Fruit fly (Drosophila melanogaster) whole organism, embryonic: ENCODE measurements around the gene lectin-29Ca.

ENCODE experiments used
- Asciz ChIP-seq: fragments of 200-800 bp; sonication (Bioruptor generic); optimal IDR thresholded peaks from 2 replicates; lab custom pipeline; 2017; ENCODE audit warnings: missing biosample characterization, mild to moderate bottlenecking, missing genetic modification characterization, missing genetic modification reagents
- Atf-2 ChIP-seq: fragments of 200-800 bp; sonication (Bioruptor generic); optimal IDR thresholded peaks from 2 replicates; lab custom pipeline; 2016; ENCODE audit warnings: missing biosample characterization, missing genetic modification characterization
- Bdp1 ChIP-seq: fragments of 200-800 bp; sonication (Bioruptor generic); optimal IDR thresholded peaks from 3 replicates; lab custom pipeline; 2016; ENCODE audit warnings: missing biosample characterization, missing genetic modification characterization
- CG10654 ChIP-seq: fragments of 200-800 bp; sonication (Bioruptor generic); optimal IDR thresholded peaks from 2 replicates; lab custom pipeline; 2016; ENCODE audit warnings: missing biosample characterization, missing genetic modification characterization
- CG10959 ChIP-seq: fragments of 200-800 bp; sonication (Bioruptor generic); IDR thresholded peaks from 2 replicates; pipeline ENCODE4 v1.3.6; 2022; ENCODE audit warnings: missing biosample characterization, missing genetic modification characterization
- CG11504 ChIP-seq: fragments of 200-800 bp; sonication (Bioruptor generic); optimal IDR thresholded peaks from 3 replicates; lab custom pipeline; 2019; ENCODE audit warnings: missing biosample characterization, mild to moderate bottlenecking, missing genetic modification characterization, moderate library complexity
- CG12299 ChIP-seq: fragments of 200-800 bp; sonication (Bioruptor generic); optimal IDR thresholded peaks from 2 replicates; lab custom pipeline; 2018; ENCODE audit warnings: missing biosample characterization, mild to moderate bottlenecking, missing genetic modification characterization
- CG12391 ChIP-seq: fragments of 200-800 bp; sonication (Bioruptor generic); optimal IDR thresholded peaks from 3 replicates; lab custom pipeline; 2018; ENCODE audit warnings: missing biosample characterization, mild to moderate bottlenecking, missing genetic modification characterization, moderate library complexity
- CG12769 ChIP-seq: fragments of 200-800 bp; sonication (Bioruptor generic); optimal IDR thresholded peaks from 2 replicates; lab custom pipeline; 2019; ENCODE audit warnings: missing biosample characterization, mild to moderate bottlenecking, missing genetic modification characterization, moderate library complexity
- CG14710 ChIP-seq: fragments of 200-800 bp; sonication (Bioruptor generic); optimal IDR thresholded peaks from 3 replicates; lab custom pipeline; 2019; ENCODE audit warnings: missing biosample characterization, mild to moderate bottlenecking, missing genetic modification characterization, moderate library complexity
- CG15479 ChIP-seq: fragments of 200-800 bp; sonication (Bioruptor generic); optimal IDR thresholded peaks from 3 replicates; lab custom pipeline; 2019; ENCODE audit warnings: missing biosample characterization, mild to moderate bottlenecking, missing genetic modification characterization, moderate library complexity
- CG17328 ChIP-seq: fragments of 200-800 bp; sonication (Bioruptor generic); IDR thresholded peaks from 2 replicates; pipeline ENCODE4 v1.3.6; 2022; ENCODE audit warnings: missing biosample characterization, missing genetic modification characterization
- CG17361 ChIP-seq: fragments of 200-800 bp; sonication (Bioruptor generic); IDR thresholded peaks from 3 replicates; pipeline ENCODE4 v1.3.6; 2022; ENCODE audit warnings: missing biosample characterization, missing genetic modification characterization
- CG2712 ChIP-seq: fragments of 200-800 bp; optimal IDR thresholded peaks from 3 replicates; lab custom pipeline; 2019; ENCODE audit warnings: missing biosample characterization, mild to moderate bottlenecking, missing genetic modification characterization, moderate library complexity
- CG2889 ChIP-seq: fragments of 200-800 bp; sonication (Bioruptor generic); IDR thresholded peaks from 3 replicates; pipeline ENCODE4 v1.3.6; 2022; ENCODE audit warnings: missing biosample characterization, missing genetic modification characterization
- CG30020 ChIP-seq: fragments of 200-800 bp; optimal IDR thresholded peaks from 2 replicates; lab custom pipeline; 2019; ENCODE audit warnings: missing biosample characterization, mild to moderate bottlenecking, missing genetic modification characterization, moderate library complexity
- CG3163 ChIP-seq: fragments of 200-800 bp; sonication (Bioruptor generic); optimal IDR thresholded peaks from 3 replicates; lab custom pipeline; 2016; ENCODE audit warnings: missing biosample characterization, missing genetic modification characterization
- CG33213 ChIP-seq: fragments of 200-800 bp; sonication (Bioruptor generic); optimal IDR thresholded peaks from 3 replicates; lab custom pipeline; 2016; ENCODE audit warnings: missing biosample characterization, missing genetic modification characterization
- CG43689 ChIP-seq: fragments of 200-800 bp; sonication (Bioruptor generic); IDR thresholded peaks from 2 replicates; pipeline ENCODE4 v1.3.6; 2022; ENCODE audit warnings: missing biosample characterization, missing genetic modification characterization
- CG7786 ChIP-seq: fragments of 200-800 bp; sonication (Bioruptor generic); optimal IDR thresholded peaks from 2 replicates; lab custom pipeline; 2016; ENCODE audit warnings: missing biosample characterization, missing genetic modification characterization
- Dp ChIP-seq: fragments of 200-800 bp; sonication (Bioruptor generic); optimal IDR thresholded peaks from 2 replicates; lab custom pipeline; 2018; ENCODE audit warnings: missing biosample characterization, mild to moderate bottlenecking, missing genetic modification characterization, moderate library complexity
- Ets65A ChIP-seq: fragments of 200-800 bp; sonication (Bioruptor generic); peaks from one replicate; lab custom pipeline; 2016; ENCODE audit warnings: missing biosample characterization, missing genetic modification characterization
- Hmx ChIP-seq: fragments of 200-800 bp; sonication (Bioruptor generic); optimal IDR thresholded peaks from 2 replicates; lab custom pipeline; 2016; ENCODE audit warnings: missing biosample characterization, missing genetic modification characterization
- MESR4 ChIP-seq: fragments of 200-800 bp; sonication (Bioruptor generic); optimal IDR thresholded peaks from 2 replicates; lab custom pipeline; 2018; ENCODE audit warnings: missing biosample characterization, mild to moderate bottlenecking, missing genetic modification characterization, moderate library complexity
- NK7.1 ChIP-seq: fragments of 200-800 bp; sonication (Bioruptor generic); optimal IDR thresholded peaks from 3 replicates; lab custom pipeline; 2016; ENCODE audit warnings: missing biosample characterization, missing genetic modification characterization
- NfI ChIP-seq: fragments of 200-800 bp; sonication (Bioruptor generic); optimal IDR thresholded peaks from 3 replicates; lab custom pipeline; 2018; ENCODE audit warnings: missing biosample characterization, mild to moderate bottlenecking, missing genetic modification characterization, moderate library complexity
- Sox100B ChIP-seq: fragments of 200-800 bp; sonication (Bioruptor generic); optimal IDR thresholded peaks from 3 replicates; lab custom pipeline; 2018; ENCODE audit warnings: missing biosample characterization, mild to moderate bottlenecking, missing genetic modification characterization
- Xrp1 ChIP-seq: fragments of 200-800 bp; sonication (Bioruptor generic); IDR thresholded peaks from 2 replicates; pipeline ENCODE4 v1.3.6; 2022; ENCODE audit warnings: missing biosample characterization, missing genetic modification characterization
- ab ChIP-seq: fragments of 200-800 bp; sonication (Bioruptor generic); optimal IDR thresholded peaks from 2 replicates; lab custom pipeline; 2016; ENCODE audit warnings: missing biosample characterization, missing genetic modification characterization
- ase ChIP-seq: fragments of 200-800 bp; sonication (Bioruptor generic); IDR thresholded peaks from 3 replicates; pipeline ENCODE4 v1.3.6; 2022; ENCODE audit warnings: missing biosample characterization, missing genetic modification characterization
- chinmo ChIP-seq: fragments of 200-800 bp; sonication (Bioruptor generic); IDR thresholded peaks from 4 replicates; pipeline ENCODE4 v1.3.6; 2022; ENCODE audit warnings: missing biosample characterization, missing genetic modification characterization; ENCODE audit not compliant: partially characterized antibody
- ci ChIP-seq: fragments of 200-800 bp; sonication (Bioruptor generic); IDR thresholded peaks from 3 replicates; pipeline ENCODE4 v1.3.6; 2022; ENCODE audit warnings: missing biosample characterization, missing genetic modification characterization
- croc ChIP-seq: fragments of 200-800 bp; sonication (Bioruptor generic); conservative IDR thresholded peaks from 3 replicates; pipeline ENCODE4 v1.3.6; 2022; ENCODE audit warnings: missing biosample characterization, missing genetic modification characterization
- disco-r ChIP-seq: fragments of 200-800 bp; sonication (Bioruptor generic); optimal IDR thresholded peaks from 2 replicates; lab custom pipeline; 2016; ENCODE audit warnings: missing biosample characterization, missing genetic modification characterization
- esg ChIP-seq: fragments of 200-800 bp; sonication (Bioruptor generic); conservative IDR thresholded peaks from 2 replicates; pipeline ENCODE4 v1.3.6; 2022; ENCODE audit warnings: missing biosample characterization, missing genetic modification characterization
- fu2 ChIP-seq: fragments of 200-800 bp; sonication (Bioruptor generic); optimal IDR thresholded peaks from 2 replicates; lab custom pipeline; 2016; ENCODE audit warnings: missing biosample characterization, missing genetic modification characterization
- grau ChIP-seq: fragments of 200-800 bp; optimal IDR thresholded peaks from 3 replicates; lab custom pipeline; 2019; ENCODE audit warnings: missing biosample characterization, mild to moderate bottlenecking, missing genetic modification characterization, moderate library complexity
- gro ChIP-seq: fragments of 200-800 bp; sonication (Bioruptor generic); optimal IDR thresholded peaks from 2 replicates; lab custom pipeline; 2016; ENCODE audit warnings: missing biosample characterization, missing genetic modification characterization
- jigr1 ChIP-seq: fragments of 200-800 bp; sonication (Bioruptor generic); IDR thresholded peaks from 3 replicates; pipeline ENCODE4 v1.3.6; 2022; ENCODE audit warnings: missing biosample characterization, missing genetic modification characterization
- kah ChIP-seq: fragments of 200-800 bp; sonication (Bioruptor generic); optimal IDR thresholded peaks from 2 replicates; lab custom pipeline; 2018; ENCODE audit warnings: missing biosample characterization, mild to moderate bottlenecking, missing genetic modification characterization
- lab ChIP-seq: fragments of 200-800 bp; sonication (Bioruptor generic); optimal IDR thresholded peaks from 3 replicates; lab custom pipeline; 2017; ENCODE audit warnings: missing biosample characterization, missing genetic modification characterization, mild to moderate bottlenecking, moderate library complexity, missing genetic modification reagents
- nerfin-1 ChIP-seq: fragments of 200-800 bp; sonication (Bioruptor generic); optimal IDR thresholded peaks from 3 replicates; lab custom pipeline; 2019; ENCODE audit warnings: missing biosample characterization, mild to moderate bottlenecking, missing genetic modification characterization, moderate library complexity
- pzg ChIP-seq: fragments of 200-800 bp; sonication (Bioruptor generic); optimal IDR thresholded peaks from 3 replicates; lab custom pipeline; 2018; ENCODE audit warnings: missing biosample characterization, mild to moderate bottlenecking, missing genetic modification characterization, moderate library complexity
- sim ChIP-seq: fragments of 200-800 bp; sonication (Bioruptor generic); IDR thresholded peaks from 2 replicates; pipeline ENCODE4 v1.3.6; 2022; ENCODE audit warnings: missing biosample characterization, missing genetic modification characterization
- so ChIP-seq: fragments of 200-800 bp; sonication (Bioruptor generic); IDR thresholded peaks from 3 replicates; pipeline ENCODE4 v1.3.6; 2022; ENCODE audit warnings: missing biosample characterization, missing genetic modification characterization
- stwl ChIP-seq: fragments of 200-800 bp; sonication (Bioruptor generic); optimal IDR thresholded peaks from 3 replicates; lab custom pipeline; 2018; ENCODE audit warnings: missing biosample characterization, mild to moderate bottlenecking, missing genetic modification characterization, moderate library complexity
- tap ChIP-seq: fragments of 200-800 bp; optimal IDR thresholded peaks from 3 replicates; lab custom pipeline; 2019; ENCODE audit warnings: missing biosample characterization, mild to moderate bottlenecking, missing genetic modification characterization, moderate library complexity
- tio ChIP-seq: fragments of 200-800 bp; sonication (Bioruptor generic); optimal IDR thresholded peaks from 2 replicates; lab custom pipeline; 2017; ENCODE audit warnings: missing biosample characterization, missing genetic modification characterization, inconsistent platforms
- usp ChIP-seq: fragments of >200 bp; optimal IDR thresholded peaks from 2 replicates; lab custom pipeline; 2017; ENCODE audit warnings: missing biosample characterization, missing genetic modification characterization
- wor ChIP-seq: fragments of 200-800 bp; sonication (Bioruptor generic); IDR thresholded peaks from 2 replicates; pipeline ENCODE4 v1.3.6; 2022; ENCODE audit warnings: missing biosample characterization, missing genetic modification characterization
- zen ChIP-seq: fragments of 200-800 bp; sonication (Bioruptor generic); optimal IDR thresholded peaks from 3 replicates; lab custom pipeline; 2018; ENCODE audit warnings: missing biosample characterization, mild to moderate bottlenecking, missing genetic modification characterization, moderate library complexity

lectin-29Ca gene

DNA sequence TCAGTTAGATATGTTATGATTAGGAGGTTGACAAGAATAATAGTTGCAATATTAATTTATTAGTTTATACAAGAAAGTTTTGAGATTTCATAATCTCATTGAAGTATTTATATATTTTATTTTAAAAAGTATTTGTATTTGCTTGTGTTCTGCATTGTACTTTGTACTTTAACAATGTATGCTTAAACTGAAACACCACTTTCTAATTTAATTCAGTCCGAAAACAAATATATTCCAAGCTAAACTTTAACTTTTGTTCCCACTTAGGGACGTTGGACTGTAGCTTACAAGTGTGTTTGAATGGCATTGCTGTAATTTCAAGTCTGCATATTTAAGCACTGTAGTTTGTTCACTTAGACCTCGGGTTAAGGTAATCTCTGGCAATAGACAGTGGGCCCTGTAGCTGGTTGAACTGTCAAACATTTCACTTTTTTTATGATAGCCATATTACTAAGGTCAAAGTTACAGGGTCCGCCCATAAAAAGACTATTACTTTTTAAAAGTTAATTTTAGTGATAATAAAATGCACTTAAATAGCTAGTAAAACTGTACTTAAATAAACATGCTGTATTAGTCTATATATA, 22.6 kb downstream of the lectin-29Ca start (continued):
- TF ChIP-seq Ets65A (no peak), croc (no peak), CG12391 (tag; lab: Kevin White, UChicago) (no peak), zen (tag; lab: Kevin White, UChicago) (no peak), jigr1 (no peak), Asciz (no peak), MESR4 (GFP tag; lab: Kevin White, UChicago) (no peak), so (GFP tag; lab: Robert Waterston, UW) (0 out of 3 replicates have a peak, but pooled peaks have one; percentile 23), CG14710 (no peak), ase (GFP tag; lab: Robert Waterston, UW) (no peak), Hmx (GFP tag; lab: Kevin White, UChicago) (no peak), wor (GFP tag; lab: Robert Waterston, UW) (no peak), CG12769 (no peak), sim (GFP tag; lab: Robert Waterston, UW) (no peak), esg (no peak), CG17328 (GFP tag; lab: Robert Waterston, UW) (no peak), usp (GFP tag; lab: Kevin White, UChicago) (no peak), Xrp1 (GFP tag; lab: Robert Waterston, UW) (no peak), CG2712 (peak; percentile 29), Atf-2 (no peak), pzg (GFP tag; lab: Kevin White, UChicago) (no peak), ci (GFP tag; lab: Robert Waterston, UW) (no peak), nerfin-1 (peak; percentile 0), grau (tag; lab: Kevin White, UChicago) (peak; percentile 80), Dp (GFP tag; lab: Kevin White, UChicago) (no peak), fu2 (GFP tag; lab: Kevin White, UChicago) (no peak), stwl (tag; lab: Kevin White, UChicago) (no peak), CG10959 (GFP tag; lab: Robert Waterston, UW) (no peak), NK7.1 (GFP tag; lab: Kevin White, UChicago) (no peak), kah (GFP tag; lab: Kevin White, UChicago) (no peak), CG3163 (GFP tag; lab: Kevin White, UChicago) (no peak), CG12299 (tag; lab: Kevin White, UChicago) (no peak), tio (no peak), lab (no peak), CG17361 (GFP tag; lab: Robert Waterston, UW) (peak; percentile 56; the same call in 1 of the 3 replicates), CG11504 (tag; lab: Kevin White, UChicago) (peak; percentile 48), Bdp1 (GFP tag; lab: Kevin White, UChicago) (no peak), chinmo (GFP tag; lab: Robert Waterston, UW) (no peak), NfI (GFP tag; lab: Kevin White, UChicago) (no peak), CG10654 (GFP tag; lab: Kevin White, UChicago) (no peak), CG33213 (GFP tag; lab: Kevin White, UChicago) (no peak), Sox100B (peak; percentile 19), ab (GFP tag; lab: Kevin White, UChicago) (no peak), disco-r (GFP tag; lab: Kevin White, UChicago) (no peak), CG2889 (GFP tag; lab: Robert Waterston, UW) (no peak), CG43689 (no peak), tap (tag; lab: Kevin White, UChicago) (peak; percentile 21), gro (no peak), CG30020 (tag; lab: Kevin White, UChicago) (no peak), CG15479 (no peak), CG7786 (GFP tag; lab: Kevin White, UChicago) (no peak)
